Worm (Caenorhabditis elegans) whole organism, L3 larva: ENCODE data around the gene T26C11.4.

Experiments
- ZK546.5 ChIP-seq: sonication (generic microtip); optimal IDR thresholded peaks from 2 replicates; lab custom pipeline; 2017; ENCODE audit warnings: missing biosample characterization, missing genetic modification characterization
- ama-1 ChIP-seq: fragments of 150-350 bp; optimal IDR thresholded peaks from 2 replicates; lab custom pipeline; 2018
- elt-3 ChIP-seq, 3 experiments: fragments of 150-350 bp in 1 of 3; sonication (generic microtip) in 2 of 3; optimal IDR thresholded peaks; 2 replicates in 2 of 3; 4 replicates in 1 of 3; lab custom pipeline; 2014 to 2017; ENCODE audit warnings: missing biosample characterization in 3 of 3, missing genetic modification characterization in 3 of 3
- lin-39 ChIP-seq: fragments of 150-350 bp; optimal IDR thresholded peaks from 2 replicates; lab custom pipeline; 2018; ENCODE audit warnings: missing biosample characterization, missing genetic modification reagents, missing genetic modification characterization
- lsy-12 ChIP-seq: sonication (generic microtip); optimal IDR thresholded peaks from 2 replicates; lab custom pipeline; 2016; ENCODE audit warnings: mild to moderate bottlenecking, missing genetic modification characterization, missing compliant biosample characterization
- nfya-1 ChIP-seq: sonication (generic microtip); optimal IDR thresholded peaks from 2 replicates; lab custom pipeline; 2017; ENCODE audit warnings: missing genetic modification characterization, mild to moderate bottlenecking, missing compliant biosample characterization, antibody characterized with exemption, moderate library complexity; ENCODE audit not compliant: insufficient read depth
- nhr-12 ChIP-seq: fragments of 150-350 bp; optimal IDR thresholded peaks from 2 replicates; lab custom pipeline; 2014; ENCODE audit warnings: missing biosample characterization, missing genetic modification characterization
- nhr-23 ChIP-seq: fragments of 150-350 bp; optimal IDR thresholded peaks from 2 replicates; lab custom pipeline; 2014; ENCODE audit warnings: missing biosample characterization, missing genetic modification reagents, missing genetic modification characterization
- sea-2 ChIP-seq: fragments of 150-350 bp; sonication (generic microtip); optimal IDR thresholded peaks from 4 replicates; lab custom pipeline; 2014; ENCODE audit warnings: missing biosample characterization, missing genetic modification reagents, missing genetic modification characterization
- tbx-2 ChIP-seq: sonication (generic microtip); optimal IDR thresholded peaks from 2 replicates; lab custom pipeline; 2016; ENCODE audit warnings: mild to moderate bottlenecking, missing genetic modification characterization, missing compliant biosample characterization
- unc-39 ChIP-seq: sonication (generic microtip); optimal IDR thresholded peaks from 4 replicates; lab custom pipeline; 2017; ENCODE audit warnings: missing biosample characterization, missing genetic modification characterization
- ztf-11 ChIP-seq: fragments of 150-350 bp; optimal IDR thresholded peaks from 2 replicates; lab custom pipeline; 2014; ENCODE audit warnings: missing biosample characterization, missing genetic modification characterization

ce11 chrX:1811436-1811835, 33.9 kb downstream of the T26C11.4 start, which contains the start of gene C14E2.3:
- TF ChIP-seq tbx-2 (tag; lab: Kevin White, UChicago), result no peak
- no peak for TF ChIP-seq ama-1 (lab: Kevin White, UChicago)
- TF ChIP-seq lin-39, result no peak
- TF ChIP-seq lsy-12 (tag; lab: Kevin White, UChicago), result no peak
- TF ChIP-seq nhr-23 (tag; lab: Kevin White, UChicago), result no peak
- TF ChIP-seq unc-39 (tag; lab: Kevin White, UChicago), result no peak
- no peak for TF ChIP-seq elt-3 (tag; optimal IDR thresholded peaks at IDR 0.05; lab: Kevin White, UChicago)
- no peak for TF ChIP-seq ztf-11 (tag; lab: Kevin White, UChicago)
- no peak for TF ChIP-seq nfya-1 (tag; lab: Kevin White, UChicago)
- TF ChIP-seq ZK546.5 (tag; lab: Kevin White, UChicago), result no peak
- no peak for TF ChIP-seq sea-2 (GFP tag; lab: Kevin White, UChicago)
- TF ChIP-seq nhr-12 (tag; lab: Kevin White, UChicago), result no peak
